Fruit fly (Drosophila melanogaster): ENCODE data around the gene Rcd4.

- no peak for TF ChIP-seq EcR (GFP tag; optimal IDR thresholded peaks at IDR 0.05)
- TF ChIP-seq CG10348 (GFP tag; IDR thresholded peaks at IDR 0.05), result no peak
These were observed 13.5 kb downstream of the Rcd4 start, which contains the start of the genes Peritrophin-15a and CG13385 for dm6 chr2L:8395996-8396699.
